Fruit fly (Drosophila melanogaster): ENCODE results near the gene Exo84.

Exo84 gene

DNA sequence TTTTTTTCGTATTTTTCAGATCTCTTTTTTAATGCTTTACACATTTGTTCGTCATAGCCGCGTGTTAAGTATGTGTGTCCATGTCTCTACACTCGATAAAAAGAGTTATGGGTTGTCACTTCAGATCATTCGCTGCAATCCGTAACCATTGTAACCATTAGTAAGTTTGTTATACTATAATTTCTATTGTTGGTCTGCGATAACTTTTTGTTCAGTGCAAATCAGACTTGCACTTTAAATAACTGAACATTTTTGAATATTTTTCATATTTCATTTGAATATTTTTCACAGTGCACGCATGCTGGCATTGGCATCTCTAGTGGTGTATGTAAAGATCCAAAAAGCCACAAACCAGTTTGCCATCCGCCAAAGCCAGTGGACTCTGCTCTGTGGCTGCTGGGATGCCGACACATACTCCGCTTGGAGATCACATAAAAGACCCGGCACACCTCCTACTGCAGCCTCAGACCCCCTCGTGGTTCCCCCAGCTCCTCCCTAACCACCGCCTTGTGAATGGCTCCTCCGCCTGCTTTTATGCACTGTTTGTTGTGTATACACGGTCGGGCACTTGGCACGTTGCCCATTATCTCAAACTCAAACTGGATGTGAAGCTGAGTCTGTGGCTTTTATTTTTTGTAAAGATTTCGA lies 43.0 kb downstream of the Exo84 start (continued):
- TF ChIP-seq Oaz (GFP tag; IDR thresholded peaks at IDR 0.05) (peak; percentile 69), vvl (GFP tag; IDR thresholded peaks at IDR 0.05) (peak; percentile 90), CG15601 (tag; optimal IDR thresholded peaks at IDR 0.05) (peak; percentile 88), Optix (GFP tag; IDR thresholded peaks at IDR 0.05) (peak; percentile 76), Hsf (GFP tag; optimal IDR thresholded peaks at IDR 0.05) (peak; percentile 91), CG14014 (GFP tag; IDR thresholded peaks at IDR 0.05) (peak; percentile 80), fu2 (GFP tag; optimal IDR thresholded peaks at IDR 0.05) (peak; percentile 67), CG1647 (GFP tag; optimal IDR thresholded peaks at IDR 0.05) (peak; percentile 65), psq (GFP tag; optimal IDR thresholded peaks at IDR 0.05) (peak; percentile 69), stwl (tag; optimal IDR thresholded peaks at IDR 0.05) (no peak), CG11398 (GFP tag; optimal IDR thresholded peaks at IDR 0.05) (peak; percentile 84), Hr39 (optimal IDR thresholded peaks at IDR 0.05) (no peak), HHEX (GFP tag; optimal IDR thresholded peaks at IDR 0.05) (peak; percentile 81), nau (GFP tag; optimal IDR thresholded peaks at IDR 0.05) (peak; percentile 76), oc (tag; optimal IDR thresholded peaks at IDR 0.05) (peak; percentile 78), CG10462 (GFP tag; optimal IDR thresholded peaks at IDR 0.05) (peak; percentile 76), kah (GFP tag; optimal IDR thresholded peaks at IDR 0.05) (peak; percentile 59), zfh2 (GFP tag; optimal IDR thresholded peaks at IDR 0.05) (peak; percentile 69), hbn (GFP tag; IDR thresholded peaks at IDR 0.05; ENCODE audit: partially characterized antibody) (no peak), z (GFP tag; IDR thresholded peaks at IDR 0.05) (no peak), CG10654 (GFP tag; optimal IDR thresholded peaks at IDR 0.05) (peak; percentile 80), ase (GFP tag; IDR thresholded peaks at IDR 0.05) (peak; percentile 79; the same call in 2 of the 3 replicates), CG32772 (GFP tag; IDR thresholded peaks at IDR 0.05) (peak; percentile 85), Dek (tag; optimal IDR thresholded peaks at IDR 0.05) (peak; percentile 80), unc-4 (GFP tag; IDR thresholded peaks at IDR 0.05; ENCODE audit: partially characterized antibody) (no peak), CG1792 (GFP tag; optimal IDR thresholded peaks at IDR 0.05) (peak; percentile 70), sens-2 (GFP tag; IDR thresholded peaks at IDR 0.05) (peak; percentile 62; the same call in 1 of the 2 replicates), toy (GFP tag; IDR thresholded peaks at IDR 0.05) (0 out of 2 replicates have a peak, but pooled peaks have one; percentile 24), lbe (GFP tag; optimal IDR thresholded peaks at IDR 0.05) (peak; percentile 95), CG14860 (GFP tag; IDR thresholded peaks at IDR 0.05; ENCODE audit: partially characterized antibody) (no peak), CG17186 (GFP tag; optimal IDR thresholded peaks at IDR 0.05) (peak; percentile 42), Hr51 (GFP tag; optimal IDR thresholded peaks at IDR 0.05) (peak; percentile 72 to 91), ato (GFP tag; IDR thresholded peaks at IDR 0.05; ENCODE audit: partially characterized antibody) (no peak), Max (GFP tag; optimal IDR thresholded peaks at IDR 0.05) (peak; percentile 82), peb (GFP tag; IDR thresholded peaks at IDR 0.05) (peak; percentile 75), CG7372 (GFP tag; IDR thresholded peaks at IDR 0.05) (peak; percentile 82), CoRest (tag; optimal IDR thresholded peaks at IDR 0.05) (peak; percentile 91), CG3847 (GFP tag; IDR thresholded peaks at IDR 0.05) (peak; percentile 81), Camta (GFP tag; optimal IDR thresholded peaks at IDR 0.05) (peak; percentile 90), run (tag; optimal IDR thresholded peaks at IDR 0.05) (peak; percentile 70), CG3407 (GFP tag; optimal IDR thresholded peaks at IDR 0.05) (peak; percentile 79), zen (tag; optimal IDR thresholded peaks at IDR 0.05) (peak; percentile 64), CG14441 (GFP tag; IDR thresholded peaks at IDR 0.05) (peak; percentile 86), CG2129 (GFP tag; IDR thresholded peaks at IDR 0.05; ENCODE audit: partially characterized antibody) (no peak), BtbVII (GFP tag; optimal IDR thresholded peaks at IDR 0.05) (peak; percentile 81), klu (GFP tag; IDR thresholded peaks at IDR 0.05) (peak; percentile 83), esg (GFP tag; conservative IDR thresholded peaks at IDR 0.05) (peak; percentile 91), CG17361 (GFP tag; IDR thresholded peaks at IDR 0.05) (peak; percentile 91), CG7839 (tag; optimal IDR thresholded peaks at IDR 0.05) (peak; percentile 93), ken (GFP tag; IDR thresholded peaks at IDR 0.05) (peak; percentile 84)

All from whole organism, embryonic.